Worm (Caenorhabditis elegans): ENCODE measurements around the gene ZC449.2.

DNA sequence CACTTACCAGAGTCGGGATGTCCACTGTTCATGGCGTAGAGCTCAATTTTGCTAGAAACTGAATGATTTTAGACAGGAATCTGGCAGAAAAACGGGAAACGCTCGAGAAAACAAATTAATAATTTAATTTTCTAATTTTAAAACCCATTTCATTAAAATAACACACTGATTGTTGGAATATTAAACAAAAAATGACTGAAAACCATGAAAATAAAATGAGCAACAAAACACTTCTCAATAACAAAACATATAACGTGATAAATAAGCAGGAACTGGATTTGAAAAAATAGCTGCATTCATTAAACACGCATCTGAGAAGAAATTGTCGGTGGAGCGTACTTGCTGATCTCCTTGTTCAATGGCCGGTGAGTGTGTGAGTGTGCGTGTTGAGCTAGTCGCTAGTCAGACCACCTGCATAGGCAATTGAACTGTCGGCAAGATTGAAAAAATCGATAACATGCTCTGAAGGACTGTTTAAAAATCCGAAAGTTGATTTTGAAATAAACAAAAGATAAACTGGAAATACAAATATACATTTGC is 23.5 kb upstream of the ZC449.2 start, which contains the start of gene ZC8.6:
- TF ChIP-seq zip-5 (tag; optimal IDR thresholded peaks at IDR 0.05) (no peak), unc-86 (tag; optimal IDR thresholded peaks at IDR 0.05) (no peak), ztf-16 (tag; optimal IDR thresholded peaks at IDR 0.05) (no peak), ama-1 (optimal IDR thresholded peaks at IDR 0.05) (no peak), K02D7.2 (tag; optimal IDR thresholded peaks at IDR 0.05) (no peak), pax-1 (tag; optimal IDR thresholded peaks at IDR 0.05) (no peak), ceh-19 (GFP tag; optimal IDR thresholded peaks at IDR 0.05) (no peak), pqm-1 (tag; optimal IDR thresholded peaks at IDR 0.05) (no peak)

All from whole organism, late embryonic.